Fruit fly (Drosophila melanogaster): ENCODE measurements around the gene bin.

- TF ChIP-seq psq (optimal IDR thresholded peaks at IDR 0.05) = no peak
- TF ChIP-seq CG8478 (optimal IDR thresholded peaks at IDR 0.05) = no peak
- TF ChIP-seq Dll (optimal IDR thresholded peaks at IDR 0.05) = no peak
- no peak for TF ChIP-seq usp (GFP tag; optimal IDR thresholded peaks at IDR 0.05)
Measured at dm6 chr3L:7008351-7008750, 17.9 kb downstream of the bin start.
